Fruit fly (Drosophila melanogaster) whole organism, embryonic: Measurements from ENCODE around the gene dx.

Experiments
- Abd-B ChIP-seq: fragments of 200-800 bp; sonication (Bioruptor generic); optimal IDR thresholded peaks from 2 replicates; lab custom pipeline; 2018; ENCODE audit warnings: missing biosample characterization, mild to moderate bottlenecking, missing genetic modification characterization, moderate library complexity
- CG10462 ChIP-seq: fragments of 200-800 bp; sonication (Bioruptor generic); optimal IDR thresholded peaks from 2 replicates; lab custom pipeline; 2016; ENCODE audit warnings: missing biosample characterization, missing genetic modification characterization
- CG10959 ChIP-seq: fragments of 200-800 bp; sonication (Bioruptor generic); IDR thresholded peaks from 2 replicates; pipeline ENCODE4 v1.3.6; 2022; ENCODE audit warnings: missing biosample characterization, missing genetic modification characterization
- CG11085 ChIP-seq: fragments of 200-800 bp; sonication (Bioruptor generic); IDR thresholded peaks from 2 replicates; pipeline ENCODE4 v1.3.6; 2022; ENCODE audit warnings: missing biosample characterization, missing genetic modification characterization
- CG11695 ChIP-seq: fragments of 200-800 bp; sonication (Bioruptor generic); IDR thresholded peaks from 3 replicates; pipeline ENCODE4 v1.3.6; 2022; ENCODE audit warnings: missing biosample characterization, missing genetic modification characterization
- CG12104 ChIP-seq: fragments of 200-800 bp; sonication (Bioruptor generic); optimal IDR thresholded peaks from 3 replicates; lab custom pipeline; 2016; ENCODE audit warnings: missing biosample characterization, missing genetic modification characterization
- CG12219 ChIP-seq: fragments of 200-800 bp; sonication (Bioruptor generic); optimal IDR thresholded peaks from 3 replicates; lab custom pipeline; 2018; ENCODE audit warnings: missing biosample characterization, mild to moderate bottlenecking, missing genetic modification characterization
- CG13624 ChIP-seq: fragments of 200-800 bp; sonication (Bioruptor generic); optimal IDR thresholded peaks from 2 replicates; lab custom pipeline; 2016; ENCODE audit warnings: missing biosample characterization, missing genetic modification characterization
- CG14441 ChIP-seq: fragments of 200-800 bp; sonication (Bioruptor generic); IDR thresholded peaks from 2 replicates; pipeline ENCODE4 v1.3.6; 2022; ENCODE audit warnings: missing biosample characterization, missing genetic modification characterization
- CG15601 ChIP-seq: fragments of 200-800 bp; sonication (Bioruptor generic); optimal IDR thresholded peaks from 3 replicates; lab custom pipeline; 2019; ENCODE audit warnings: missing biosample characterization, mild to moderate bottlenecking, missing genetic modification characterization, moderate library complexity
- CG17361 ChIP-seq: fragments of 200-800 bp; sonication (Bioruptor generic); IDR thresholded peaks from 3 replicates; pipeline ENCODE4 v1.3.6; 2022; ENCODE audit warnings: missing biosample characterization, missing genetic modification characterization
- CG3281 ChIP-seq: fragments of 200-800 bp; sonication (Bioruptor generic); optimal IDR thresholded peaks from 3 replicates; lab custom pipeline; 2017; ENCODE audit warnings: missing biosample characterization, mild to moderate bottlenecking, missing genetic modification characterization
- CG34422 ChIP-seq: fragments of 200-800 bp; sonication (Bioruptor generic); IDR thresholded peaks from 3 replicates; pipeline ENCODE4 v1.3.6; 2022; ENCODE audit warnings: missing biosample characterization, missing genetic modification characterization
- CG3995 ChIP-seq: fragments of 200-800 bp; sonication (Bioruptor generic); optimal IDR thresholded peaks from 3 replicates; lab custom pipeline; 2016; ENCODE audit warnings: missing biosample characterization, missing genetic modification characterization
- CG43689 ChIP-seq: fragments of 200-800 bp; sonication (Bioruptor generic); IDR thresholded peaks from 2 replicates; pipeline ENCODE4 v1.3.6; 2022; ENCODE audit warnings: missing biosample characterization, missing genetic modification characterization
- CG5245 ChIP-seq: fragments of 200-800 bp; sonication (Bioruptor generic); optimal IDR thresholded peaks from 3 replicates; lab custom pipeline; 2016; ENCODE audit warnings: missing biosample characterization, missing genetic modification characterization
- CG5953 ChIP-seq: fragments of 200-800 bp; sonication (Bioruptor generic); IDR thresholded peaks from 2 replicates; pipeline ENCODE4 v1.3.6; 2022; ENCODE audit warnings: missing biosample characterization, missing genetic modification characterization
- CG9932 ChIP-seq: fragments of 200-800 bp; sonication (Bioruptor generic); IDR thresholded peaks from 2 replicates; pipeline ENCODE4 v1.3.6; 2022; ENCODE audit warnings: missing biosample characterization, missing genetic modification characterization
- Chrac-16 ChIP-seq: fragments of 200-800 bp; sonication (Bioruptor generic); optimal IDR thresholded peaks from 3 replicates; lab custom pipeline; 2016; ENCODE audit warnings: missing biosample characterization, missing genetic modification characterization
- CrebB ChIP-seq: fragments of 200-800 bp; sonication (Bioruptor generic); optimal IDR thresholded peaks from 3 replicates; lab custom pipeline; 2018; ENCODE audit warnings: missing biosample characterization, mild to moderate bottlenecking, missing genetic modification characterization
- E2f1 ChIP-seq: fragments of 200-800 bp; sonication (Bioruptor generic); IDR thresholded peaks from 2 replicates; pipeline ENCODE4 v1.3.6; 2022; ENCODE audit warnings: missing biosample characterization, missing genetic modification characterization
- Fer2 ChIP-seq: fragments of 200-800 bp; sonication (Bioruptor generic); optimal IDR thresholded peaks from 2 replicates; lab custom pipeline; 2018; ENCODE audit warnings: missing biosample characterization, mild to moderate bottlenecking, missing genetic modification characterization, moderate library complexity
- Hand ChIP-seq: fragments of 200-800 bp; sonication (Bioruptor generic); optimal IDR thresholded peaks from 2 replicates; lab custom pipeline; 2017; ENCODE audit warnings: mild to moderate bottlenecking, missing biosample characterization, missing genetic modification reagents, missing genetic modification characterization
- Lhr ChIP-seq: fragments of 200-800 bp; sonication (Bioruptor generic); optimal IDR thresholded peaks from 3 replicates; lab custom pipeline; 2017; ENCODE audit warnings: mild to moderate bottlenecking, missing biosample characterization, missing genetic modification reagents, missing genetic modification characterization
- MESR4 ChIP-seq: fragments of 200-800 bp; sonication (Bioruptor generic); optimal IDR thresholded peaks from 2 replicates; lab custom pipeline; 2018; ENCODE audit warnings: missing biosample characterization, mild to moderate bottlenecking, missing genetic modification characterization, moderate library complexity
- TFAM ChIP-seq: fragments of 200-800 bp; sonication (Bioruptor generic); optimal IDR thresholded peaks from 2 replicates; lab custom pipeline; 2017; ENCODE audit warnings: missing biosample characterization, missing genetic modification characterization, inconsistent platforms
- Tbp ChIP-seq: fragments of >200 bp; optimal IDR thresholded peaks from 2 replicates; lab custom pipeline; 2018; ENCODE audit warnings: missing biosample characterization, missing genetic modification characterization
- Trl ChIP-seq, 3 experiments: fragments of >200 bp in 2 of 3; fragments of 200-800 bp in 1 of 3; sonication (Bioruptor generic) in 1 of 3; optimal IDR thresholded peaks; 2 replicates in 1 of 3; 3 replicates in 2 of 3; lab custom pipeline; 2016 to 2017; ENCODE audit warnings: missing biosample characterization in 1 of 3, missing genetic modification characterization in 1 of 3
- YL-1 ChIP-seq: fragments of 200-800 bp; sonication (Bioruptor generic); optimal IDR thresholded peaks from 3 replicates; lab custom pipeline; 2017; ENCODE audit warnings: missing biosample characterization, mild to moderate bottlenecking, missing genetic modification characterization
- abd-A ChIP-seq: fragments of 200-800 bp; sonication (Bioruptor generic); optimal IDR thresholded peaks from 3 replicates; lab custom pipeline; 2019; ENCODE audit warnings: missing biosample characterization, mild to moderate bottlenecking, missing genetic modification characterization, moderate library complexity
- ara ChIP-seq: fragments of 200-800 bp; sonication (Bioruptor generic); IDR thresholded peaks from 2 replicates; pipeline ENCODE4 v1.3.6; 2022; ENCODE audit warnings: missing biosample characterization, missing genetic modification characterization
- ci ChIP-seq: fragments of 200-800 bp; sonication (Bioruptor generic); IDR thresholded peaks from 3 replicates; pipeline ENCODE4 v1.3.6; 2022; ENCODE audit warnings: missing biosample characterization, missing genetic modification characterization
- dmrt11E ChIP-seq: fragments of 200-800 bp; sonication (Bioruptor generic); optimal IDR thresholded peaks from 3 replicates; lab custom pipeline; 2018; ENCODE audit warnings: missing biosample characterization, mild to moderate bottlenecking, missing genetic modification characterization, moderate library complexity
- dpn ChIP-seq, 2 experiments: fragments of 200-800 bp; sonication (Bioruptor generic); optimal IDR thresholded peaks; 3 replicates each; lab custom pipeline; 2016; ENCODE audit warnings: missing biosample characterization in 2 of 2, missing genetic modification characterization in 2 of 2
- dysf ChIP-seq: fragments of 200-800 bp; sonication (Bioruptor generic); IDR thresholded peaks from 3 replicates; pipeline ENCODE4 v1.3.6; 2022; ENCODE audit warnings: missing biosample characterization, missing genetic modification characterization
- ems ChIP-seq: fragments of 200-800 bp; sonication (Bioruptor generic); optimal IDR thresholded peaks from 3 replicates; lab custom pipeline; 2016; ENCODE audit warnings: missing biosample characterization, missing genetic modification characterization
- en ChIP-seq: fragments of 200-800 bp; sonication (Bioruptor generic); optimal IDR thresholded peaks from 2 replicates; lab custom pipeline; 2016; ENCODE audit warnings: missing biosample characterization, missing genetic modification characterization
- knrl ChIP-seq: fragments of 200-800 bp; sonication (Bioruptor generic); IDR thresholded peaks from 3 replicates; pipeline ENCODE4 v1.3.6; 2022; ENCODE audit warnings: missing biosample characterization, missing genetic modification characterization; ENCODE audit not compliant: partially characterized antibody
- p53 ChIP-seq: fragments of 200-800 bp; sonication (Bioruptor generic); optimal IDR thresholded peaks from 2 replicates; lab custom pipeline; 2016; ENCODE audit warnings: missing biosample characterization, missing genetic modification characterization
- pan ChIP-seq, 4 experiments: fragments of >200 bp in 3 of 4; fragments of 200-800 bp in 1 of 4; sonication (Bioruptor generic) in 1 of 4; optimal IDR thresholded peaks in 3 of 4; IDR thresholded peaks in 1 of 4; 2 replicates each; pipeline versions ENCODE4 v1.3.6 to Lab custom; 2017 to 2022; ENCODE audit warnings: missing biosample characterization in 2 of 4, missing genetic modification characterization in 2 of 4, mixed read lengths in 1 of 4
- pnt ChIP-seq: fragments of 200-800 bp; sonication (Bioruptor generic); optimal IDR thresholded peaks from 3 replicates; lab custom pipeline; 2016; ENCODE audit warnings: missing biosample characterization, missing genetic modification characterization
- ranshi ChIP-seq: fragments of 200-800 bp; sonication (Bioruptor generic); IDR thresholded peaks from 2 replicates; pipeline ENCODE4 v1.3.6; 2022; ENCODE audit warnings: missing biosample characterization, missing genetic modification characterization
- repo ChIP-seq: fragments of 200-800 bp; sonication (Bioruptor generic); optimal IDR thresholded peaks from 2 replicates; lab custom pipeline; 2016; ENCODE audit warnings: missing biosample characterization, missing genetic modification characterization
- rib ChIP-seq: fragments of 200-800 bp; sonication (Bioruptor generic); IDR thresholded peaks from 2 replicates; pipeline ENCODE4 v1.3.6; 2022; ENCODE audit warnings: missing biosample characterization, missing genetic modification characterization
- row ChIP-seq: fragments of 200-800 bp; sonication (Bioruptor generic); IDR thresholded peaks from 3 replicates; pipeline ENCODE4 v1.3.6; 2022; ENCODE audit warnings: missing biosample characterization, missing genetic modification characterization
- stwl ChIP-seq: fragments of 200-800 bp; sonication (Bioruptor generic); optimal IDR thresholded peaks from 3 replicates; lab custom pipeline; 2018; ENCODE audit warnings: missing biosample characterization, mild to moderate bottlenecking, missing genetic modification characterization, moderate library complexity
- tap ChIP-seq: fragments of 200-800 bp; optimal IDR thresholded peaks from 3 replicates; lab custom pipeline; 2019; ENCODE audit warnings: missing biosample characterization, mild to moderate bottlenecking, missing genetic modification characterization, moderate library complexity
- tll ChIP-seq, 2 experiments: fragments of 200-800 bp in 1 of 2; fragments of >200 bp in 1 of 2; sonication (Bioruptor generic) in 1 of 2; optimal IDR thresholded peaks; 2 replicates each; lab custom pipeline; 2017 to 2019; ENCODE audit warnings: missing biosample characterization in 2 of 2, missing genetic modification characterization in 2 of 2, mild to moderate bottlenecking in 1 of 2, moderate library complexity in 1 of 2
- wor ChIP-seq: fragments of 200-800 bp; sonication (Bioruptor generic); IDR thresholded peaks from 2 replicates; pipeline ENCODE4 v1.3.6; 2022; ENCODE audit warnings: missing biosample characterization, missing genetic modification characterization

dx gene

dm6 chrX:6571234-6571915, 37.6 kb downstream of the dx start (continued):
- TF ChIP-seq ems (GFP tag; lab: Kevin White, UChicago) (peak; percentile 9), CG13624 (no peak), pnt (peak; percentile 52), ranshi (peak; percentile 81), CG17361 (peak; percentile 97), repo (GFP tag; lab: Kevin White, UChicago) (no peak), Fer2 (tag; lab: Kevin White, UChicago) (peak; percentile 62), CG10462 (peak; percentile 50), row (GFP tag; lab: Robert Waterston, UW) (peak; percentile 91), TFAM (peak; percentile 40), rib (no peak), tll (GFP tag; optimal IDR thresholded peaks at IDR 0.05; lab: Kevin White, UChicago) (no peak), CG3281 (GFP tag; lab: Kevin White, UChicago) (peak; percentile 82), knrl (no peak), Tbp (no peak), ci (GFP tag; lab: Robert Waterston, UW) (peak; percentile 89), CG43689 (GFP tag; lab: Robert Waterston, UW) (peak; percentile 46; the same call in 1 of the 2 replicates), en (GFP tag; lab: Kevin White, UChicago) (peak; percentile 42), CG11695 (GFP tag; lab: Robert Waterston, UW) (peak; percentile 90), CG9932 (GFP tag; lab: Robert Waterston, UW) (no peak; the same call in 1 of the 2 replicates), CrebB (tag; lab: Kevin White, UChicago) (peak; percentile 54), CG5953 (GFP tag; lab: Robert Waterston, UW) (peak; percentile 73; the same call in 1 of the 2 replicates), Hand (GFP tag; lab: Kevin White, UChicago) (peak; percentile 62), CG15601 (tag; lab: Kevin White, UChicago) (peak; percentile 93), p53 (GFP tag; lab: Kevin White, UChicago) (no peak), tap (tag; lab: Kevin White, UChicago) (peak; percentile 85), CG10959 (GFP tag; lab: Robert Waterston, UW) (peak; percentile 80), YL-1 (GFP tag; lab: Kevin White, UChicago) (peak; percentile 48), Lhr (GFP tag; lab: Kevin White, UChicago) (peak; percentile 80), CG14441 (GFP tag; lab: Robert Waterston, UW) (peak; percentile 66; the same call in 1 of the 2 replicates), E2f1 (peak; percentile 78), MESR4 (peak; percentile 1), Abd-B (peak; percentile 68), Trl (optimal IDR thresholded peaks at IDR 0.05; lab: Kevin White, UChicago) (peak in 1 of 2 experiments; percentile 55), Trl (GFP tag; optimal IDR thresholded peaks at IDR 0.05; lab: Kevin White, UChicago) (no peak), CG3995 (no peak), CG12104 (GFP tag; lab: Kevin White, UChicago) (peak; percentile 77), dysf (GFP tag; lab: Robert Waterston, UW) (peak; percentile 89), abd-A (tag; lab: Kevin White, UChicago) (no peak), CG5245 (GFP tag; lab: Kevin White, UChicago) (peak; percentile 71), CG12219 (GFP tag; lab: Kevin White, UChicago) (peak; percentile 86), stwl (tag; lab: Kevin White, UChicago) (peak; percentile 11), ara (GFP tag; lab: Robert Waterston, UW) (peak; percentile 87), wor (GFP tag; lab: Robert Waterston, UW) (peak; percentile 80), dpn (GFP tag; optimal IDR thresholded peaks at IDR 0.05; lab: Kevin White, UChicago) (peak; percentile 40 to 78), pan (optimal IDR thresholded peaks at IDR 0.05; lab: Kevin White, UChicago) (no peak), pan (GFP tag; optimal IDR thresholded peaks at IDR 0.05 in 1 of 2, IDR thresholded peaks at IDR 0.05 in 1 of 2) (peak in 1 of 2 experiments; percentile 76), dmrt11E (peak; percentile 93), Chrac-16 (GFP tag; lab: Kevin White, UChicago) (peak; percentile 75), CG34422 (GFP tag; lab: Robert Waterston, UW) (peak; percentile 85), CG11085 (0 out of 2 replicates have a peak, but pooled peaks have one; percentile 37)
